Worm (Caenorhabditis elegans) whole organism, L3 larva: Measurements from ENCODE around the gene T28C6.10.

ENCODE experiments used
- ceh-28 ChIP-seq: fragments of 150-350 bp; optimal IDR thresholded peaks from 2 replicates; lab custom pipeline; 2014; ENCODE audit warnings: missing biosample characterization, missing genetic modification reagents, missing genetic modification characterization
- eor-1 ChIP-seq, 2 experiments: fragments of 150-350 bp; optimal IDR thresholded peaks; 2 replicates each; lab custom pipeline; 2014 to 2018; ENCODE audit warnings: missing biosample characterization in 2 of 2, missing genetic modification characterization in 2 of 2
- fos-1 ChIP-seq: fragments of 150-350 bp; optimal IDR thresholded peaks from 2 replicates; lab custom pipeline; 2014; ENCODE audit warnings: missing biosample characterization, missing genetic modification characterization
- jun-1 ChIP-seq: fragments of 150-350 bp; optimal IDR thresholded peaks from 2 replicates; lab custom pipeline; 2014; ENCODE audit warnings: missing biosample characterization, missing genetic modification reagents, missing genetic modification characterization
- mdl-1 ChIP-seq: fragments of 150-350 bp; optimal IDR thresholded peaks from 2 replicates; lab custom pipeline; 2014; ENCODE audit warnings: missing biosample characterization, missing genetic modification characterization
- nfya-1 ChIP-seq: sonication (generic microtip); optimal IDR thresholded peaks from 2 replicates; lab custom pipeline; 2017; ENCODE audit warnings: missing genetic modification characterization, mild to moderate bottlenecking, missing compliant biosample characterization, antibody characterized with exemption, moderate library complexity; ENCODE audit not compliant: insufficient read depth
- unc-39 ChIP-seq: sonication (generic microtip); optimal IDR thresholded peaks from 4 replicates; lab custom pipeline; 2017; ENCODE audit warnings: missing biosample characterization, missing genetic modification characterization
- unc-62 ChIP-seq: fragments of 150-350 bp; sonication (generic microtip); optimal IDR thresholded peaks from 4 replicates; lab custom pipeline; 2014; ENCODE audit warnings: missing biosample characterization, missing genetic modification reagents, missing genetic modification characterization
- zag-1 ChIP-seq: fragments of 150-350 bp; optimal IDR thresholded peaks from 2 replicates; lab custom pipeline; 2014; ENCODE audit warnings: missing biosample characterization, missing genetic modification characterization
- ztf-11 ChIP-seq: fragments of 150-350 bp; optimal IDR thresholded peaks from 2 replicates; lab custom pipeline; 2014; ENCODE audit warnings: missing biosample characterization, missing genetic modification characterization

DNA sequence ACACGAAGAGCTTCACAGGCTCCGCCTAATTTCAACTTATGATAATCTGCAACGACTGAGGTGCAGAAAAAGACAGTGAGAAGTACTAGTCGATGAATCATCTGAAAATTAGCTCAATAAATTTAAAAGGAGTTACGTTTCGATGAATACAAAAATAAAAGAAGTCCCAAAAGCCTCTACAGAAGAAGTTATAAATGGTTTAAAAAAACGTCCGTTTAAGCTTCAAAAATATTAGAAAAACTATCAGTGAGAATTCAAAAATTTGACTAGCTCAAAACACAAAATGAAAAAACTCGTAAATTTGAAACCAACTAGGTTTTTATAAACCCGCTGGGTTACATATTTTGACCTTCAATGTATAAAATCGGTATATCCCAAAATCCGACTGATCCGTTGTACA, 38.2 kb downstream of the T28C6.10 start, which contains the start of gene T11B7.5:
- no peak for TF ChIP-seq fos-1 (tag; lab: Kevin White, UChicago)
- no peak for TF ChIP-seq ceh-28
- TF ChIP-seq mdl-1, result no peak
- TF ChIP-seq unc-39 (tag; lab: Kevin White, UChicago), result no peak
- no peak for TF ChIP-seq nfya-1 (tag; lab: Kevin White, UChicago)
- TF ChIP-seq jun-1 (tag; lab: Kevin White, UChicago), result no peak
- no peak for TF ChIP-seq unc-62 (GFP tag; lab: Kevin White, UChicago)
- no peak for TF ChIP-seq eor-1 (tag; optimal IDR thresholded peaks at IDR 0.05; lab: Kevin White, UChicago)
- no peak for TF ChIP-seq zag-1
- no peak for TF ChIP-seq ztf-11
